Fruit fly (Drosophila melanogaster) whole organism, wandering third instar larva: Measurements from ENCODE around the gene CG15152.
A peak's percentile ranks its signal among the peaks of the same experiment; 100 is the strongest.

ENCODE experiments used
- Abd-B ChIP-seq: fragments of >200 bp; optimal IDR thresholded peaks from 2 replicates; lab custom pipeline; 2017; ENCODE audit warnings: missing biosample characterization, missing genetic modification characterization
- CG32264 ChIP-seq: fragments of 200-800 bp; sonication (Bioruptor generic); optimal IDR thresholded peaks from 2 replicates; lab custom pipeline; 2016; ENCODE audit warnings: missing biosample characterization, missing genetic modification characterization
- CG9705 ChIP-seq: fragments of 200-800 bp; sonication (Bioruptor generic); optimal IDR thresholded peaks from 2 replicates; lab custom pipeline; 2018; ENCODE audit warnings: missing biosample characterization, mild to moderate bottlenecking, missing genetic modification characterization
- CrebA ChIP-seq: fragments of 200-800 bp; sonication (Bioruptor generic); optimal IDR thresholded peaks from 2 replicates; lab custom pipeline; 2016; ENCODE audit warnings: missing biosample characterization, mild to moderate bottlenecking, missing genetic modification characterization, borderline replicate concordance
- Dif ChIP-seq: fragments of 200-275, 200-300 bp; sonication (Bioruptor generic); optimal IDR thresholded peaks from 2 replicates; lab custom pipeline; 2018; ENCODE audit warnings: missing biosample characterization, missing genetic modification characterization; ENCODE audit not compliant: partially characterized antibody
- HLH106 ChIP-seq: fragments of 200-800 bp; optimal IDR thresholded peaks from 3 replicates; lab custom pipeline; 2019; ENCODE audit warnings: missing biosample characterization, mild to moderate bottlenecking, missing genetic modification characterization, moderate library complexity
- Hnf4 ChIP-seq: fragments of 200-800 bp; sonication (Bioruptor generic); optimal IDR thresholded peaks from 2 replicates; lab custom pipeline; 2016; ENCODE audit warnings: missing biosample characterization, mild to moderate bottlenecking, missing genetic modification characterization
- Hr78 ChIP-seq: fragments of >200 bp; optimal IDR thresholded peaks from 2 replicates; lab custom pipeline; 2017; ENCODE audit warnings: missing biosample characterization, missing genetic modification characterization
- Hr83 ChIP-seq: fragments of 200-300 bp; sonication (Bioruptor generic); optimal IDR thresholded peaks from 2 replicates; lab custom pipeline; 2016; ENCODE audit warnings: missing biosample characterization, mild to moderate bottlenecking, missing genetic modification characterization, moderate library complexity; ENCODE audit not compliant: poor library complexity, severe bottlenecking
- Jra ChIP-seq: sonication (Bioruptor generic); optimal IDR thresholded peaks from 2 replicates; lab custom pipeline; 2016; ENCODE audit warnings: missing biosample characterization, missing genetic modification characterization
- Mio ChIP-seq: sonication (Bioruptor generic); optimal IDR thresholded peaks from 2 replicates; lab custom pipeline; 2016; ENCODE audit warnings: missing biosample characterization, missing genetic modification characterization
- Myc ChIP-seq: fragments of >200 bp; optimal IDR thresholded peaks from 2 replicates; lab custom pipeline; 2017
- N ChIP-seq: fragments of >200 bp; optimal IDR thresholded peaks from 2 replicates; lab custom pipeline; 2018; ENCODE audit warnings: missing biosample characterization, missing external identifiers, missing genetic modification characterization
- OdsH ChIP-seq: fragments of 200-800 bp; sonication (Bioruptor generic); optimal IDR thresholded peaks from 2 replicates; lab custom pipeline; 2016; ENCODE audit warnings: missing biosample characterization, mild to moderate bottlenecking, missing genetic modification characterization
- Rel ChIP-seq, 2 experiments: fragments of 200-800 bp; sonication (Bioruptor generic) in 1 of 2; optimal IDR thresholded peaks; 2 replicates in 1 of 2; 3 replicates in 1 of 2; lab custom pipeline; 2016 to 2019; ENCODE audit warnings: mild to moderate bottlenecking in 2 of 2, missing biosample characterization in 2 of 2, missing genetic modification characterization in 2 of 2, moderate library complexity in 1 of 2
- Sp1 ChIP-seq: fragments of 200-800 bp; sonication (Bioruptor generic); optimal IDR thresholded peaks from 3 replicates; lab custom pipeline; 2019; ENCODE audit warnings: missing biosample characterization, mild to moderate bottlenecking, missing genetic modification characterization, moderate library complexity
- br ChIP-seq: fragments of 200-800 bp; sonication (Bioruptor generic); optimal IDR thresholded peaks from 2 replicates; lab custom pipeline; 2016; ENCODE audit warnings: missing biosample characterization, missing genetic modification characterization
- brk ChIP-seq: fragments of 200-800 bp; sonication (Bioruptor generic); optimal IDR thresholded peaks from 2 replicates; lab custom pipeline; 2016; ENCODE audit warnings: missing biosample characterization, mild to moderate bottlenecking, missing genetic modification characterization
- dl ChIP-seq, 2 experiments: fragments of 175-275, 200-275 bp in 1 of 2; fragments of 200-275 bp in 1 of 2; sonication (Bioruptor generic); optimal IDR thresholded peaks; lab custom pipeline; 2018; ENCODE audit warnings: mild to moderate bottlenecking in 2 of 2, missing biosample characterization in 2 of 2, missing genetic modification characterization in 2 of 2, moderate library complexity in 2 of 2; ENCODE audit not compliant: partially characterized antibody in 2 of 2, insufficient read depth in 1 of 2
- dmrt93B ChIP-seq: fragments of 200-800 bp; sonication (Bioruptor generic); optimal IDR thresholded peaks from 2 replicates; lab custom pipeline; 2018; ENCODE audit warnings: missing biosample characterization, mild to moderate bottlenecking, missing genetic modification characterization
- dsf ChIP-seq: sonication (Bioruptor generic); optimal IDR thresholded peaks from 2 replicates; lab custom pipeline; 2016; ENCODE audit warnings: missing biosample characterization, missing genetic modification characterization, borderline replicate concordance
- ey ChIP-seq: fragments of 200-800 bp; sonication (Bioruptor generic); optimal IDR thresholded peaks from 2 replicates; lab custom pipeline; 2016; ENCODE audit warnings: missing biosample characterization, missing genetic modification characterization
- foxo ChIP-seq, 2 experiments: fragments of 200-800 bp; sonication (Bioruptor generic); optimal IDR thresholded peaks; 2 replicates in 1 of 2; 3 replicates in 1 of 2; lab custom pipeline; 2016 to 2017; ENCODE audit warnings: missing biosample characterization in 2 of 2, missing genetic modification characterization in 2 of 2
- fru ChIP-seq: fragments of 200-800 bp; sonication (Bioruptor generic); optimal IDR thresholded peaks from 3 replicates; lab custom pipeline; 2016; ENCODE audit warnings: missing biosample characterization, mild to moderate bottlenecking, missing genetic modification characterization
- h ChIP-seq: fragments of 200-800 bp; sonication (Bioruptor generic); optimal IDR thresholded peaks from 3 replicates; lab custom pipeline; 2016; ENCODE audit warnings: missing biosample characterization, mild to moderate bottlenecking, missing genetic modification characterization
- jim ChIP-seq: fragments of 175-275, 200-325 bp; sonication (Bioruptor generic); optimal IDR thresholded peaks from 2 replicates; lab custom pipeline; 2016; ENCODE audit warnings: missing biosample characterization, mild to moderate bottlenecking, missing genetic modification characterization
- lola ChIP-seq: fragments of >200 bp; optimal IDR thresholded peaks from 2 replicates; lab custom pipeline; 2017; ENCODE audit warnings: missing biosample characterization, missing genetic modification characterization
- pan ChIP-seq: fragments of >200 bp; optimal IDR thresholded peaks from 2 replicates; lab custom pipeline; 2017
- psq ChIP-seq: fragments of 200-800 bp; sonication (Bioruptor generic); optimal IDR thresholded peaks from 3 replicates; lab custom pipeline; 2017; ENCODE audit warnings: missing biosample characterization, mild to moderate bottlenecking, missing genetic modification characterization, moderate library complexity
- rgr ChIP-seq: fragments of 200-800 bp; sonication (Bioruptor generic); optimal IDR thresholded peaks from 3 replicates; lab custom pipeline; 2016; ENCODE audit warnings: missing biosample characterization, mild to moderate bottlenecking, missing genetic modification characterization
- sage ChIP-seq: fragments of 200-800 bp; sonication (Bioruptor generic); optimal IDR thresholded peaks from 2 replicates; lab custom pipeline; 2016; ENCODE audit warnings: missing biosample characterization, mild to moderate bottlenecking, missing genetic modification characterization
- sv ChIP-seq: fragments of 200-800 bp; sonication (Bioruptor generic); optimal IDR thresholded peaks from 3 replicates; lab custom pipeline; 2016; ENCODE audit warnings: missing biosample characterization, missing genetic modification characterization
- tai ChIP-seq: sonication (Bioruptor generic); optimal IDR thresholded peaks from 2 replicates; lab custom pipeline; 2016; ENCODE audit warnings: missing biosample characterization, missing genetic modification characterization
- usp ChIP-seq: fragments of >200 bp; optimal IDR thresholded peaks from 2 replicates; lab custom pipeline; 2017; ENCODE audit warnings: missing biosample characterization, missing genetic modification characterization
- woc ChIP-seq: sonication (Bioruptor generic); optimal IDR thresholded peaks from 2 replicates; lab custom pipeline; 2016; ENCODE audit warnings: missing biosample characterization, mild to moderate bottlenecking, missing genetic modification characterization

Gene CG15152

dm6 chr2L:18113079-18113478, 1.3 kb upstream of the CG15152 start, which contains the start of gene CG44476:
CG44476 (minus strand) TSS chr2L:18113179.
- TF ChIP-seq foxo (GFP tag; optimal IDR thresholded peaks at IDR 0.05; lab: Kevin White, UChicago) (no peak), Mio (GFP tag; lab: Kevin White, UChicago) (no peak), psq (GFP tag; lab: Kevin White, UChicago) (no peak), CrebA (GFP tag; lab: Kevin White, UChicago) (no peak), CG32264 (GFP tag; lab: Kevin White, UChicago) (no peak), h (GFP tag; lab: Kevin White, UChicago) (no peak), Jra (GFP tag; lab: Kevin White, UChicago) (no peak), Hr78 (no peak), lola (GFP tag; lab: Kevin White, UChicago) (no peak), tai (GFP tag; lab: Kevin White, UChicago) (no peak), Hnf4 (GFP tag; lab: Kevin White, UChicago) (no peak), Abd-B (GFP tag; lab: Kevin White, UChicago) (no peak), brk (no peak)

- TF ChIP-seq HLH106 (tag; lab: Kevin White, UChicago) (no peak), OdsH (GFP tag; lab: Kevin White, UChicago) (no peak), rgr (GFP tag; lab: Kevin White, UChicago) (no peak), Hr83 (GFP tag; lab: Kevin White, UChicago) (no peak), foxo (GFP tag; optimal IDR thresholded peaks at IDR 0.05; lab: Kevin White, UChicago) (no peak), CG32264 (GFP tag; lab: Kevin White, UChicago) (no peak), usp (no peak), woc (GFP tag; lab: Kevin White, UChicago) (no peak), Myc (lab: Kevin White, UChicago) (no peak), lola (GFP tag; lab: Kevin White, UChicago) (no peak), Dif (GFP tag; lab: Kevin White, UChicago) (no peak), sv (GFP tag; lab: Kevin White, UChicago) (no peak), Jra (GFP tag; lab: Kevin White, UChicago) (no peak), Rel (GFP tag; optimal IDR thresholded peaks at IDR 0.05; lab: Kevin White, UChicago) (no peak), Rel (tag; optimal IDR thresholded peaks at IDR 0.05; lab: Kevin White, UChicago) (no peak), dsf (GFP tag; lab: Kevin White, UChicago) (no peak), br (no peak)
- TF ChIP-seq, all 38 proteins: peak for 0
Observed at dm6 chr2L:18115104-18115503, 757 bp downstream of the CG15152 start.

dm6 chr2L:18119643-18120042, 5.3 kb downstream of the CG15152 start, which contains the start of gene CG5758:
CG5758 (plus strand) TSS chr2L:18119995.
- TF ChIP-seq rgr (GFP tag; lab: Kevin White, UChicago) (peak; percentile 45), fru (peak; percentile 32), tai (GFP tag; lab: Kevin White, UChicago) (peak; percentile 49), HLH106 (tag; lab: Kevin White, UChicago) (peak; percentile 21), Dif (GFP tag; lab: Kevin White, UChicago) (no peak), dl (GFP tag; optimal IDR thresholded peaks at IDR 0.05; lab: Kevin White, UChicago; ENCODE audit: insufficient read depth in 1 of 2, partially characterized antibody in 2 of 2) (no peak), OdsH (GFP tag; lab: Kevin White, UChicago) (peak; percentile 41), ey (GFP tag; lab: Kevin White, UChicago) (peak; percentile 24), h (GFP tag; lab: Kevin White, UChicago) (peak; percentile 59), Hnf4 (GFP tag; lab: Kevin White, UChicago) (peak; percentile 33), Hr83 (GFP tag; lab: Kevin White, UChicago) (no peak), foxo (GFP tag; optimal IDR thresholded peaks at IDR 0.05; lab: Kevin White, UChicago) (peak in 1 of 2 experiments; percentile 40), Myc (lab: Kevin White, UChicago) (no peak)

- TF ChIP-seq pan: no peak
- peak; percentile 95 for TF ChIP-seq h (GFP tag; lab: Kevin White, UChicago)
- TF ChIP-seq dsf (GFP tag; lab: Kevin White, UChicago): no peak
- peak; percentile 87 for TF ChIP-seq Sp1
- peak; percentile 83 for TF ChIP-seq psq (GFP tag; lab: Kevin White, UChicago)
- TF ChIP-seq dl (GFP tag; optimal IDR thresholded peaks at IDR 0.05; lab: Kevin White, UChicago; ENCODE audit: insufficient read depth in 1 of 2, partially characterized antibody in 2 of 2): no peak
- TF ChIP-seq fru: peak; percentile 95
- peak; percentile 69 for TF ChIP-seq CG9705 (GFP tag; lab: Kevin White, UChicago)
- no peak for TF ChIP-seq Abd-B (GFP tag; lab: Kevin White, UChicago)
- peak; percentile 93 for TF ChIP-seq ey (GFP tag; lab: Kevin White, UChicago)
- TF ChIP-seq lola (GFP tag; lab: Kevin White, UChicago): no peak
- no peak for TF ChIP-seq Hr78
- peak; percentile 80 for TF ChIP-seq CG32264 (GFP tag; lab: Kevin White, UChicago)
- TF ChIP-seq OdsH (GFP tag; lab: Kevin White, UChicago): peak; percentile 89
- TF ChIP-seq sage (GFP tag; lab: Kevin White, UChicago): peak; percentile 73
- TF ChIP-seq jim: no peak
- peak; percentile 9 for TF ChIP-seq Hr83 (GFP tag; lab: Kevin White, UChicago)
- no peak for TF ChIP-seq Myc (lab: Kevin White, UChicago)
- no peak for TF ChIP-seq N (GFP tag; lab: Kevin White, UChicago)
- peak; percentile 22 to 91 for TF ChIP-seq foxo (GFP tag; optimal IDR thresholded peaks at IDR 0.05; lab: Kevin White, UChicago)
- peak; percentile 90 for TF ChIP-seq rgr (GFP tag; lab: Kevin White, UChicago)
- peak; percentile 79 for TF ChIP-seq dmrt93B (GFP tag; lab: Kevin White, UChicago)
- TF ChIP-seq CrebA (GFP tag; lab: Kevin White, UChicago): peak; percentile 22
- TF ChIP-seq HLH106 (tag; lab: Kevin White, UChicago): peak; percentile 91
- TF ChIP-seq br: peak; percentile 92
- TF ChIP-seq woc (GFP tag; lab: Kevin White, UChicago): peak; percentile 91
Observed at dm6 chr2L:18121367-18122230, 7.3 kb downstream of the CG15152 start.
